Fruit fly (Drosophila melanogaster): ENCODE measurements around the gene Dph3.

DNA sequence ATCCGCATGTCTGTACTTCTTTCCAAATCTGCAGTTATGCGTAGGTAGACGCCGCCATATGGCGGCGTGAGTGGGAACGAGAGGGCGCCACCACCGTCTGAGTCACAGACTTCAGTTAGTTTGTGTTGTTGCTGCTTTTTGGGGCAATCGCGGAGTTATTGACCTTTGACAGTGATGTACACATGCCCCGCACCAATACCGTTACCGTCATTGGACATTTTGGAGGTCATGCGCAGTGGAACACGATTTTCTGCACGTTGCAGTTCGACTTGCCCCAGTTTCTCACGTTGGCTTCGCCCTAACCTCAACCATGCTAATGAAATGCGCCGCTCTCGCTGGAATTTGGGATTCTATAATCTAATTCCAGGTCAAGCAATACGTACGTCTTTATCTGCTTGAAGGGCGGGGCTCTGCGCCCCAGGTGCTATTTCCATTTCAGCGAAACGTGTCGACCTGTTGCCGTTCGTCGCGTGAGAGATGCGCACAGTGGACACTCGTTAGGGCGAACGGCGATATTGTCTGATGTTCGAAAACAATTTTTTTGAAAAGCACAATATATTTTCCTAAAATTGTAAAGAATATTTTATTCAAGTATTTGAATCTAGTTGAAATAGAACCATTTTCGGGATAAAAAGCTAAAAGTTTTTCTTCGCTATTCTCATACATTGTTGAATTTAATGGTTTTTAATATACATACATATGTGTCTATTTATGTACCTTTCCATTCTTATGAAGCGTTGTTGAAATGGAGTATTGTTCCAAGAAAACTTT lies 20.2 kb upstream of the Dph3 start:
- TF ChIP-seq CG8478 (optimal IDR thresholded peaks at IDR 0.05), result no peak
- peak; percentile 31 to 42 for TF ChIP-seq CTCF (optimal IDR thresholded peaks at IDR 0.05)
